Fruit fly (Drosophila melanogaster): ENCODE measurements around the gene CG9512.

Gene CG9512

DNA sequence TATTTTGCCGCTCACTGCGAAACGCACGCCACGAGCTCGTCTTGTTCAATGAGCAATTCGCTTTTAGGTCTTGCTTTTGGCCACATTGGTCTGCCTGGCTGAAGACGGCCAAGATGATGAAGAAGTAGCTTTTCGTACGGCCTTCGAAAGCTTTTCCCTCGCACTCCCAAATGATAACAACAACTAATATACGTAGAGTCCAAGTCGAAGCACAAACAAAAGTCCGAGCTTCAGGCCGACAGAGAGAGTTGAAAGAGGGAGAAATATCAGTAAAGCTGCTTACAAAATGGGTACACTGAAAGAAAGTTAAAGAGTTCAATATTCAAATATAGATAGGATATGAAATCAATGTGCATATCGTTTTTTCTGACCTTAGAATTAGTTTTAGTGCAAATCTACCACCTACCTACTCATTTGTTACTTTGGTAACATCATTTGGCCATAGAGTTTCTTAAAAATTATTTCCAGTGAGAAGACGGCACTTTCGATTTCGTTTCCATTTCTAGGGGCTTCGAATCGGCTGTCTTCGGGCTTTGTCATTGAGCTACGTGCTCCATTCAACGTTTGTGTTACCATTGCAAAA lies 22.7 kb downstream of the CG9512 start, which contains the start of the genes CG45064 and CG45065 (continued):
- TF ChIP-seq CG6689 (GFP tag; IDR thresholded peaks at IDR 0.05) (peak; percentile 79), CG12769 (tag; optimal IDR thresholded peaks at IDR 0.05) (peak; percentile 85), mirr (GFP tag; optimal IDR thresholded peaks at IDR 0.05) (no peak), CG17359 (tag; optimal IDR thresholded peaks at IDR 0.05) (peak; percentile 94), zen (tag; optimal IDR thresholded peaks at IDR 0.05) (no peak), CG32772 (GFP tag; IDR thresholded peaks at IDR 0.05) (peak; percentile 83), trem (tag; optimal IDR thresholded peaks at IDR 0.05) (peak; percentile 61), fd3F (GFP tag; optimal IDR thresholded peaks at IDR 0.05) (peak; percentile 24), CG9932 (GFP tag; IDR thresholded peaks at IDR 0.05) (peak; percentile 70), stc (GFP tag; IDR thresholded peaks at IDR 0.05) (peak; percentile 90), sens-2 (GFP tag; IDR thresholded peaks at IDR 0.05) (peak; percentile 69), danr (GFP tag; IDR thresholded peaks at IDR 0.05) (0 out of 2 replicates have a peak, but pooled peaks have one; percentile 32), Six4 (GFP tag; optimal IDR thresholded peaks at IDR 0.05) (peak; percentile 74), Hand (GFP tag; optimal IDR thresholded peaks at IDR 0.05) (peak; percentile 31), CG33557 (GFP tag; optimal IDR thresholded peaks at IDR 0.05) (no peak), pfk (GFP tag; optimal IDR thresholded peaks at IDR 0.05) (no peak), CG18011 (GFP tag; optimal IDR thresholded peaks at IDR 0.05) (peak; percentile 32), CG13894 (tag; optimal IDR thresholded peaks at IDR 0.05) (no peak), CG3838 (GFP tag; optimal IDR thresholded peaks at IDR 0.05) (peak; percentile 13), Lim3 (GFP tag; IDR thresholded peaks at IDR 0.05) (peak; percentile 68), CG11085 (GFP tag; IDR thresholded peaks at IDR 0.05) (no peak), ewg (GFP tag; optimal IDR thresholded peaks at IDR 0.05) (peak; percentile 83), Bteb2 (GFP tag; optimal IDR thresholded peaks at IDR 0.05) (peak; percentile 65), CG3995 (GFP tag; optimal IDR thresholded peaks at IDR 0.05) (peak; percentile 27), CG17912 (GFP tag; optimal IDR thresholded peaks at IDR 0.05) (no peak), CG1233 (GFP tag; optimal IDR thresholded peaks at IDR 0.05) (peak; percentile 63), CG11723 (GFP tag; optimal IDR thresholded peaks at IDR 0.05) (peak; percentile 78), stwl (tag; optimal IDR thresholded peaks at IDR 0.05) (no peak), unc-4 (GFP tag; IDR thresholded peaks at IDR 0.05; ENCODE audit: partially characterized antibody) (no peak), schlank (tag; optimal IDR thresholded peaks at IDR 0.05) (no peak), CG3847 (GFP tag; IDR thresholded peaks at IDR 0.05) (peak; percentile 55), Poxn (GFP tag; IDR thresholded peaks at IDR 0.05) (no peak), prd (optimal IDR thresholded peaks at IDR 0.05) (no peak), prd (GFP tag; IDR thresholded peaks at IDR 0.05) (peak; percentile 84), gro (GFP tag; optimal IDR thresholded peaks at IDR 0.05) (peak; percentile 35), CG17802 (tag; optimal IDR thresholded peaks at IDR 0.05) (peak; percentile 58), CG6272 (GFP tag; IDR thresholded peaks at IDR 0.05) (peak; percentile 48), hkb (optimal IDR thresholded peaks at IDR 0.05) (no peak), hkb (GFP tag; IDR thresholded peaks at IDR 0.05) (peak; percentile 87), Gug (GFP tag; IDR thresholded peaks at IDR 0.05) (peak; percentile 65; the same call in 2 of the 4 replicates), CG15514 (GFP tag; optimal IDR thresholded peaks at IDR 0.05) (peak; percentile 35), ac (GFP tag; optimal IDR thresholded peaks at IDR 0.05) (no peak), CG11504 (tag; optimal IDR thresholded peaks at IDR 0.05) (peak; percentile 92), Dref (GFP tag; IDR thresholded peaks at IDR 0.05) (no peak), maf-S (GFP tag; optimal IDR thresholded peaks at IDR 0.05) (peak; percentile 68), Lhr (GFP tag; optimal IDR thresholded peaks at IDR 0.05) (peak; percentile 76), CG5953 (GFP tag; IDR thresholded peaks at IDR 0.05) (peak; percentile 91), CG6683 (GFP tag; optimal IDR thresholded peaks at IDR 0.05) (peak; percentile 64), Hr3 (GFP tag; optimal IDR thresholded peaks at IDR 0.05) (peak; percentile 76), Doc3 (GFP tag; IDR thresholded peaks at IDR 0.05; ENCODE audit: partially characterized antibody) (no peak)
